Worm (Caenorhabditis elegans): ENCODE results near the gene K01D12.1.

The K01D12.1 gene

ce11 chrV:12349365-12349764 is 28.0 kb upstream of the K01D12.1 start:
- no peak for TF ChIP-seq egrh-3 (GFP tag; IDR thresholded peaks at IDR 0.05)

DNA sequence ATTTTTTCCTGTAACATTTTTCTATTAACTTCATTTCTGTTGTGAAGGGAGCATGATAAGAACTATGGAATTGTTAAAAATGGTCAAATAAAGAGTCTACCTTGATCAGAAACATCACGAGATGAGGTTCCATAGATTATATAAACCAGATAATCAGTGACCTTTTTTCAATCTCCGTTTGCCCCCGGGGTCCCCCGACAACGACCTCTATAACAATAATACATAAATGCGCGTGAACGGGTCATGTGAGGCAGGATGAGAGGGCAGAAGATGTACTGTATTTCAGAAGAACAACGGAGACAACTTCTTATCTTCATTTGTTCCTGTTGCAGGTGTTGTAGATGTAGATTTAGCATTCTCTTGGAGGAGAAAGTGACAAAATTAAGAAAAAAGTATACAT is 25.5 kb upstream of the K01D12.1 start:
- TF ChIP-seq Y79H2A.3 (GFP tag; conservative IDR thresholded peaks at IDR 0.05) (no peak), unc-62 (GFP tag; optimal IDR thresholded peaks at IDR 0.05) (no peak), F39B2.1 (GFP tag; IDR thresholded peaks at IDR 0.05) (no peak), lin-26 (GFP tag; IDR thresholded peaks at IDR 0.05) (0 out of 2 replicates have a peak, but pooled peaks have one; percentile 12), akir-1 (GFP tag; optimal IDR thresholded peaks at IDR 0.05) (no peak), snpc-3.4 (tag; optimal IDR thresholded peaks at IDR 0.05) (no peak)

ce11 chrV:12352445-12352844 is 24.9 kb upstream of the K01D12.1 start, which contains the start of gene sqt-3:
Gene sqt-3, plus strand, starts transcription at chrV:12352745.
- no peak for TF ChIP-seq B0035.1 (tag; optimal IDR thresholded peaks at IDR 0.05)
- no peak for TF ChIP-seq him-1 (tag; optimal IDR thresholded peaks at IDR 0.05)
- TF ChIP-seq F57A8.1 (GFP tag; optimal IDR thresholded peaks at IDR 0.05), result no peak
- TF ChIP-seq aptf-3 (GFP tag; IDR thresholded peaks at IDR 0.05), result no peak
- no peak for TF ChIP-seq hlh-12 (tag; optimal IDR thresholded peaks at IDR 0.05)
- TF ChIP-seq attf-3 (GFP tag; conservative IDR thresholded peaks at IDR 0.05), result no peak
- TF ChIP-seq sptf-2 (GFP tag; optimal IDR thresholded peaks at IDR 0.05), result no peak
- TF ChIP-seq die-1 (tag; optimal IDR thresholded peaks at IDR 0.05), result no peak
- TF ChIP-seq F33H1.4 (GFP tag; IDR thresholded peaks at IDR 0.05), result no peak
- TF ChIP-seq F52B5.7 (tag; optimal IDR thresholded peaks at IDR 0.05), result no peak
- no peak for TF ChIP-seq ceh-100 (GFP tag; IDR thresholded peaks at IDR 0.05)

DNA sequence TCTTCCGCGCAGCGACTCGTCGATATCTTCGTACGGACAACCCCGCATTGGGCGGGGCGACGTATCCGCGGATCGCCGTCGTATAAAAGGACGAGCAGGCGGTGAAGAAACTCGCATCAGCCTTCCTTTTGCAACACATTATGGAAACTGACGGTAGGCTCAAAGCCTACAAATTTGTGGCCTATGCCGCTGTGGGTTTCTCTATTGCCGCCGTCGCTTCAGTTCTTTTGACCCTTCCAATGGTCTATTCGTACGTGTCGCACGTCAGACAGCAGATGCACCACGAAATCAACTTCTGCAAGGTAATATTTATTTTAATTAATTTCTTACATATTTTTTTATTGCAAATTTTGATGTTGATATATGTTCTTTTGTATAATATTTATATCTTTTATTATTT is 24.5 kb upstream of the K01D12.1 start:
- TF ChIP-seq mel-28 (tag; optimal IDR thresholded peaks at IDR 0.05; ENCODE audit: borderline replicate concordance), result no peak
- TF ChIP-seq attf-6 (GFP tag; IDR thresholded peaks at IDR 0.05), result 0 out of 2 replicates have a peak, but pooled peaks have one; percentile 17
- TF ChIP-seq unc-62 (GFP tag; optimal IDR thresholded peaks at IDR 0.05), result no peak

DNA sequence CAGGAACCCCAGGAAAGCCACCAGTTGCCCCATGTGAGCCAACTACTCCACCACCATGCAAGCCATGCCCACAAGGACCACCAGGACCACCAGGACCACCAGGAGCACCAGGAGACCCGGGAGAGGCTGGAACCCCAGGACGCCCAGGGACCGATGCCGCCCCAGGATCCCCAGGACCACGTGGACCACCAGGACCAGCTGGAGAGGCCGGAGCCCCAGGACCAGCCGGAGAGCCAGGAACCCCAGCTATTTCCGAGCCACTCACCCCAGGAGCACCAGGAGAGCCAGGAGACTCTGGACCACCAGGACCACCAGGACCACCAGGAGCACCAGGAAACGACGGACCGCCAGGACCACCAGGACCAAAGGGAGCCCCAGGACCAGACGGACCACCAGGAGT is 23.9 kb upstream of the K01D12.1 start:
- TF ChIP-seq ztf-28 (GFP tag; IDR thresholded peaks at IDR 0.05) (0 out of 2 replicates have a peak, but pooled peaks have one; percentile 47), zfh-2 (GFP tag; conservative IDR thresholded peaks at IDR 0.05) (peak; percentile 97), mcd-1 (GFP tag; IDR thresholded peaks at IDR 0.05) (peak; percentile 52; the same call in 1 of the 2 replicates), egrh-3 (GFP tag; IDR thresholded peaks at IDR 0.05) (peak; percentile 99), F10E7.11 (tag; optimal IDR thresholded peaks at IDR 0.05) (no peak), athp-1 (tag; optimal IDR thresholded peaks at IDR 0.05) (no peak)

- TF ChIP-seq dox-1 (GFP tag; IDR thresholded peaks at IDR 0.05) (no peak), egrh-3 (GFP tag; IDR thresholded peaks at IDR 0.05) (no peak), F39B2.1 (GFP tag; IDR thresholded peaks at IDR 0.05) (no peak), lir-1 (GFP tag; conservative IDR thresholded peaks at IDR 0.05) (no peak), akir-1 (GFP tag; optimal IDR thresholded peaks at IDR 0.05) (no peak), B0019.2 (GFP tag; conservative IDR thresholded peaks at IDR 0.05) (no peak), ets-4 (GFP tag; optimal IDR thresholded peaks at IDR 0.05) (no peak), ceh-27 (GFP tag; optimal IDR thresholded peaks at IDR 0.05) (no peak), T26A5.8 (tag; optimal IDR thresholded peaks at IDR 0.05) (no peak), sptf-2 (GFP tag; optimal IDR thresholded peaks at IDR 0.05) (no peak), mel-28 (tag; optimal IDR thresholded peaks at IDR 0.05; ENCODE audit: borderline replicate concordance) (no peak), gei-17 (GFP tag; optimal IDR thresholded peaks at IDR 0.05) (no peak), ztf-3 (GFP tag; optimal IDR thresholded peaks at IDR 0.05) (no peak), K12H6.12 (tag; optimal IDR thresholded peaks at IDR 0.05) (no peak), T07F8.4 (tag; optimal IDR thresholded peaks at IDR 0.05) (no peak), hlh-12 (tag; optimal IDR thresholded peaks at IDR 0.05) (no peak)
Measured at ce11 chrV:12354193-12354830, 23.0 kb upstream of the K01D12.1 start.

Measured in whole organism, young adult.